Fruit fly (Drosophila melanogaster): ENCODE results near the gene CG2617.

DNA sequence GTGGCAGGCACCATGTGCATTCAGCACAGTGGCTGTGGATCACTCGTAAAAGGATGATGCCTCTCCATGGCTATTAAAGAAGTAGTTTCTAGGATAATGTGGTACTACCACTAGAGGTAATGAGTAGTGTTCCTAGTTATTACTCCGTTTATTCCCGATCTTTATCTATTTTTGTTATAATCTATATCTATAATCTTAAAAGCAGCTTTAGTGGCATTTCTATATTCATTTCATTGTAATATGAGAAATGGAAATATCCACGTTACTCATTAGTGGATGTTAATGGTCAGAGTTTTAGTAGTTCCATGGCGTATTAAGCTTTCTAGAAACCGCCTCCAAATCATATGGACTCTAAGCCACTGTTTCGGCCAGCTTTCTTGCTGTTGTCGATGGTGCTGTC is 34.5 kb downstream of the CG2617 start:
- TF ChIP-seq Myc (optimal IDR thresholded peaks at IDR 0.05) (no peak), dmrt93B (GFP tag; optimal IDR thresholded peaks at IDR 0.05) (no peak)
